Fruit fly (Drosophila melanogaster): ENCODE measurements around the gene CG11570.

dm6 chr3L:11974605-11975004 is 17.0 kb upstream of the CG11570 start, which contains the start of gene CG14125:
- TF ChIP-seq Sox15 (GFP tag; optimal IDR thresholded peaks at IDR 0.05), result no peak
- no peak for TF ChIP-seq lz (GFP tag; optimal IDR thresholded peaks at IDR 0.05)
- TF ChIP-seq CG8319 (GFP tag; optimal IDR thresholded peaks at IDR 0.05), result no peak
- TF ChIP-seq Smox (GFP tag; optimal IDR thresholded peaks at IDR 0.05), result no peak
- no peak for TF ChIP-seq Gug (GFP tag; IDR thresholded peaks at IDR 0.05)
- no peak for TF ChIP-seq Hr38 (GFP tag; optimal IDR thresholded peaks at IDR 0.05)
- no peak for TF ChIP-seq CG7368 (GFP tag; optimal IDR thresholded peaks at IDR 0.05)
- TF ChIP-seq CG6276 (GFP tag; optimal IDR thresholded peaks at IDR 0.05), result no peak
- TF ChIP-seq CG10669 (GFP tag; optimal IDR thresholded peaks at IDR 0.05), result no peak
- no peak for TF ChIP-seq CG11762 (GFP tag; optimal IDR thresholded peaks at IDR 0.05; ENCODE audit: insufficient read depth)
- TF ChIP-seq CG4318 (GFP tag; optimal IDR thresholded peaks at IDR 0.05), result no peak
- no peak for TF ChIP-seq OdsH (GFP tag; optimal IDR thresholded peaks at IDR 0.05)
